Worm (Caenorhabditis elegans): ENCODE data around the gene gst-22.

ce11 chrV:16182110-16182509, 50.0 kb downstream of the gst-22 start, which contains the start of gene srz-13:
- TF ChIP-seq mml-1 (tag; optimal IDR thresholded peaks at IDR 0.05): no peak
- TF ChIP-seq nhr-237 (tag; optimal IDR thresholded peaks at IDR 0.05): no peak
- no peak for TF ChIP-seq skn-1 (tag; optimal IDR thresholded peaks at IDR 0.05)
- TF ChIP-seq nhr-12 (tag; optimal IDR thresholded peaks at IDR 0.05): no peak
- no peak for TF ChIP-seq hmg-11 (tag; optimal IDR thresholded peaks at IDR 0.05)
- TF ChIP-seq unc-62 (GFP tag; optimal IDR thresholded peaks at IDR 0.05): no peak
- TF ChIP-seq R02D3.7 (tag; optimal IDR thresholded peaks at IDR 0.05): no peak
- no peak for TF ChIP-seq ama-1 (optimal IDR thresholded peaks at IDR 0.05)
- no peak for TF ChIP-seq ZK546.5 (tag; optimal IDR thresholded peaks at IDR 0.05)
- TF ChIP-seq lin-39 (tag; optimal IDR thresholded peaks at IDR 0.05): no peak
- TF ChIP-seq ceh-82 (tag; optimal IDR thresholded peaks at IDR 0.05): no peak
- TF ChIP-seq pha-4 (tag; optimal IDR thresholded peaks at IDR 0.05): no peak
